Worm (Caenorhabditis elegans) whole organism, L4 larva: ENCODE data around the gene clc-9.

Experiments
- F26F4.8 ChIP-seq: fragments of 200-800 bp; sonication (Bioruptor generic); conservative IDR thresholded peaks from 2 replicates; pipeline ENCODE4 v1.3.6; 2022; ENCODE audit warnings: missing genetic modification characterization, missing compliant biosample characterization
- R02D3.7 ChIP-seq: fragments of 150-350 bp; sonication (generic microtip); optimal IDR thresholded peaks from 3 replicates; lab custom pipeline; 2014; ENCODE audit warnings: missing biosample characterization, missing genetic modification characterization
- T26A8.4 ChIP-seq: fragments of 200-800 bp; sonication (Bioruptor generic); IDR thresholded peaks from 2 replicates; pipeline ENCODE4 v1.3.6; 2022; ENCODE audit warnings: missing genetic modification characterization, missing compliant biosample characterization
- ama-1 ChIP-seq: fragments of 150-350 bp; optimal IDR thresholded peaks from 2 replicates; lab custom pipeline; 2014; ENCODE audit warnings: inconsistent platforms, mixed read lengths
- ceh-62 ChIP-seq: sonication (generic microtip); optimal IDR thresholded peaks from 2 replicates; lab custom pipeline; 2017; ENCODE audit warnings: missing biosample characterization, missing genetic modification characterization
- cey-2 ChIP-seq: sonication (generic microtip); optimal IDR thresholded peaks from 3 replicates; lab custom pipeline; 2017; ENCODE audit warnings: missing genetic modification characterization, mild to moderate bottlenecking, missing compliant biosample characterization, antibody characterized with exemption, borderline replicate concordance; ENCODE audit not compliant: insufficient read depth
- dpl-1 ChIP-seq: fragments of 150-350 bp; optimal IDR thresholded peaks from 2 replicates; lab custom pipeline; 2014; ENCODE audit warnings: missing biosample characterization, missing genetic modification reagents, missing genetic modification characterization
- nhr-11 ChIP-seq: fragments of 150-350 bp; optimal IDR thresholded peaks from 2 replicates; lab custom pipeline; 2014; ENCODE audit warnings: missing biosample characterization, missing genetic modification characterization
- nhr-25 ChIP-seq: sonication (generic microtip); optimal IDR thresholded peaks from 2 replicates; lab custom pipeline; 2017; ENCODE audit warnings: missing genetic modification characterization, mild to moderate bottlenecking, missing compliant biosample characterization, antibody characterized with exemption, moderate library complexity, borderline replicate concordance; ENCODE audit not compliant: insufficient read depth
- nhr-28 ChIP-seq: fragments of 150-350 bp; optimal IDR thresholded peaks from 2 replicates; lab custom pipeline; 2014; ENCODE audit warnings: missing biosample characterization, missing genetic modification characterization
- pqm-1 ChIP-seq: sonication (generic microtip); optimal IDR thresholded peaks from 2 replicates; lab custom pipeline; 2017; ENCODE audit warnings: missing biosample characterization, missing genetic modification characterization
- sdz-12 ChIP-seq: fragments of 200-800 bp; sonication (Bioruptor generic); optimal IDR thresholded peaks from 2 replicates; lab custom pipeline; 2018; ENCODE audit warnings: mild to moderate bottlenecking, missing genetic modification characterization, missing compliant biosample characterization
- skn-1 ChIP-seq: fragments of 150-350 bp; optimal IDR thresholded peaks from 2 replicates; lab custom pipeline; 2014; ENCODE audit warnings: missing biosample characterization, missing genetic modification characterization
- snpc-1.2 ChIP-seq: fragments of 200-800 bp; sonication (Bioruptor generic); IDR thresholded peaks from 2 replicates; pipeline ENCODE4 v1.3.6; 2022; ENCODE audit warnings: missing genetic modification reagents, missing genetic modification characterization, missing compliant biosample characterization

ce11 chrIV:11083609-11084008, 29.1 kb upstream of the clc-9 start, which contains the start of gene klc-1:
- TF ChIP-seq nhr-28 (tag; lab: Kevin White, UChicago) (no peak), ceh-62 (tag; lab: Kevin White, UChicago) (no peak), R02D3.7 (tag; lab: Kevin White, UChicago) (no peak), sdz-12 (GFP tag; lab: Kevin White, UChicago) (no peak), skn-1 (no peak), nhr-25 (tag; lab: Kevin White, UChicago) (no peak), dpl-1 (GFP tag; lab: Kevin White, UChicago) (no peak), pqm-1 (tag; lab: Kevin White, UChicago) (no peak), ama-1 (lab: Kevin White, UChicago) (no peak), snpc-1.2 (no peak), F26F4.8 (GFP tag; lab: Robert Waterston, UW) (no peak), cey-2 (no peak), T26A8.4 (GFP tag; lab: Robert Waterston, UW) (no peak), nhr-11 (no peak)
